Worm (Caenorhabditis elegans): Measurements from ENCODE around the gene daf-7.

The daf-7 gene

DNA sequence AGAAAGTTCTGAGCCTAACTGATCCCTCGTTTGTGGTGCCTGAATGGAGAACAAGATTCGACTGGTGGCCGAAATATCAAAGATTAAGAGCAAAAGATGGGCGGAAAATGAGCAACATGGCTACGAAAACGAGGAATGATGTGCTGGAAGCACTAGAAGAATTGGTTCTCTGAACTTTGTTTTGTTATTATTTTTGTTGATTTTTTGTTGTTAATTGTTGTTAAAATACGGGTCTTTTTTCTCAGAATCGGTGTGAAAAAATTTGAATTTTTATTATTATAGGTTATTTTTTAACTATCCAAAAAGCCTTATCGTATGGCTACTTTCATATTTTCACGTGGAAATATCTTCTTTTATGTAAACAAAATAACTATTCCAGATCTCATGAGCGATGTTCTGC is 44.6 kb downstream of the daf-7 start, which contains the start of gene K02F3.12:
TSS of gene K02F3.12 (plus strand) at position 301 of the 400 bp plus-strand sequence.
- TF ChIP-seq elt-2 (tag; optimal IDR thresholded peaks at IDR 0.05), result no peak
- no peak for TF ChIP-seq ztf-16 (tag; optimal IDR thresholded peaks at IDR 0.05)
- no peak for TF ChIP-seq hlh-13 (GFP tag; optimal IDR thresholded peaks at IDR 0.05)
- no peak for TF ChIP-seq tbx-7 (tag; optimal IDR thresholded peaks at IDR 0.05)
- no peak for TF ChIP-seq ceh-2 (tag; optimal IDR thresholded peaks at IDR 0.05)
- no peak for TF ChIP-seq zip-5 (tag; optimal IDR thresholded peaks at IDR 0.05)
- no peak for TF ChIP-seq pax-1 (tag; optimal IDR thresholded peaks at IDR 0.05)
- TF ChIP-seq sox-2 (GFP tag; IDR thresholded peaks at IDR 0.05), result no peak
- TF ChIP-seq C38D4.7 (GFP tag; optimal IDR thresholded peaks at IDR 0.05), result no peak
- no peak for TF ChIP-seq hlh-15 (tag; optimal IDR thresholded peaks at IDR 0.05)
- no peak for TF ChIP-seq rnt-1 (tag; optimal IDR thresholded peaks at IDR 0.05)
- TF ChIP-seq K02D7.2 (tag; optimal IDR thresholded peaks at IDR 0.05), result no peak
- TF ChIP-seq madf-2 (tag; optimal IDR thresholded peaks at IDR 0.05), result no peak
- TF ChIP-seq ceh-48 (tag; optimal IDR thresholded peaks at IDR 0.05), result no peak
- no peak for TF ChIP-seq nfya-1 (tag; optimal IDR thresholded peaks at IDR 0.05)
- TF ChIP-seq sox-4 (tag; optimal IDR thresholded peaks at IDR 0.05), result no peak
- TF ChIP-seq C08G9.2 (tag; optimal IDR thresholded peaks at IDR 0.05), result no peak
- TF ChIP-seq elt-4 (tag; optimal IDR thresholded peaks at IDR 0.05), result no peak
- TF ChIP-seq tbx-2 (tag; optimal IDR thresholded peaks at IDR 0.05), result no peak

- TF ChIP-seq F13H6.1 (tag; optimal IDR thresholded peaks at IDR 0.05) (no peak), nhr-232 (tag; optimal IDR thresholded peaks at IDR 0.05) (no peak), fkh-10 (GFP tag; optimal IDR thresholded peaks at IDR 0.05) (no peak), ceh-31 (tag; optimal IDR thresholded peaks at IDR 0.05) (no peak), mec-3 (tag; optimal IDR thresholded peaks at IDR 0.05; ENCODE audit: borderline replicate concordance) (no peak), T23F11.4 (GFP tag; optimal IDR thresholded peaks at IDR 0.05) (no peak), tbx-7 (tag; optimal IDR thresholded peaks at IDR 0.05) (no peak), ceh-18 (tag; optimal IDR thresholded peaks at IDR 0.05) (no peak), hlh-30 (tag; optimal IDR thresholded peaks at IDR 0.05; ENCODE audit: insufficient read depth) (no peak), ets-4 (tag; optimal IDR thresholded peaks at IDR 0.05) (no peak)
Observed at ce11 chrIII:856908-857307, 45.3 kb downstream of the daf-7 start.

DNA sequence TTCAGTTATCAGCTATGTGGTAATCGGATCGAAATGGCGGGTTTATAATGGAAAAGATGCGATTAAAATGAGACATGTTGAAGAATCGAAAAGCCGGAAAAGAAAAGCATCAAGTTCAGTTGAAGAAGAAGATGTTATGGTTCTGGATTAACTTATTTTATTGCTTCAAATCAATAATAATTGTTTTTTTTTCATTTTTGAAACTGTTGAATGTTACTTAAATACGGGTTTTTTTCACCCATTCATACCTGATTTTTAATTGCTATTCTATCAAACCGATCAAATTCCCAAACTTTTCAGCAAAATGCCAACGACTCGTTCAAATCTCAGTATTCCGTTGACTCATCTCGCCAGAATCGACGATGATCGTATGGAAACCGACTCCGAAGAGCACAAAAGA is 48.3 kb downstream of the daf-7 start, which contains the start of gene exos-4.2:
TSS of gene exos-4.2 (plus strand) at position 301 of the 400 bp plus-strand sequence.
- TF ChIP-seq nhr-11 (tag; optimal IDR thresholded peaks at IDR 0.05) (no peak), ceh-22 (tag; optimal IDR thresholded peaks at IDR 0.05) (no peak), ceh-45 (GFP tag; IDR thresholded peaks at IDR 0.05) (no peak), hlh-15 (tag; optimal IDR thresholded peaks at IDR 0.05) (no peak), fkh-6 (tag; optimal IDR thresholded peaks at IDR 0.05) (no peak), unc-55 (GFP tag; optimal IDR thresholded peaks at IDR 0.05) (no peak), che-1 (tag; optimal IDR thresholded peaks at IDR 0.05) (no peak), elt-4 (tag; optimal IDR thresholded peaks at IDR 0.05) (no peak), hlh-13 (GFP tag; optimal IDR thresholded peaks at IDR 0.05) (no peak), npax-4 (tag; optimal IDR thresholded peaks at IDR 0.05) (no peak), madf-2 (tag; optimal IDR thresholded peaks at IDR 0.05) (no peak), pha-4 (tag; optimal IDR thresholded peaks at IDR 0.05) (no peak), odd-2 (tag; optimal IDR thresholded peaks at IDR 0.05) (no peak)

DNA sequence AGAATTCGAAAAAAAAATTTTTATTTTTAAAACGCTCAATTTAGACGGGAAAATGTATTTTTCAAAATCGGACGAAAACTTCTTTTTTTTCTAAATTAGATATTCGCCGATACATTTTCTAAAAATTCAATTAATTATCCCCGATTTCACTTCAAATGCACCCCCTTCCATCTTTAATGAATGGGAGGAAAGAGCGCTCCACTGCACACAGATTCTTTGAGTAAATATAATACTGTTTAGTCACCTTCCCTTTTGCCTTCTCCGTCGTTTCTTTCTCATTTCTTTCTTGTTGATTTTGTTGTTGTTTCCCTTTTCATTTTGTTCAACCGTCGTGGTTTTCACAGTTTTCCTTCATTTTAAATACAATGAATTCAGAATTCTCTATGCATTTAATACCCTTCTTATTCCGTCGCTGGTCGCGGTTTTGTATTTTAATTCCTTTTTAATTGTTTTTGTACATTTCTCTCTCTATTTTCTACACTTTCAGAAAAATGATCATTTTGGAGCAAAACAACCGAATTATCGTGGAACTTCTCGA is 50.2 kb downstream of the daf-7 start, which contains the start of gene arx-4:
TSS of gene arx-4 (plus strand) at position 488 of the 538 bp plus-strand sequence.
- TF ChIP-seq unc-42 (tag; optimal IDR thresholded peaks at IDR 0.05), result peak; percentile 95
- TF ChIP-seq ceh-31 (tag; optimal IDR thresholded peaks at IDR 0.05), result peak; percentile 28
- TF ChIP-seq pha-4 (tag; optimal IDR thresholded peaks at IDR 0.05), result no peak
